Worm (Caenorhabditis elegans) whole organism, late embryonic: ENCODE measurements around the gene C05B5.16.

Experiments
- C38D4.7 ChIP-seq: fragments of 200-800 bp; sonication (Bioruptor generic); optimal IDR thresholded peaks from 2 replicates; lab custom pipeline; 2018; ENCODE audit warnings: mild to moderate bottlenecking, missing genetic modification characterization, moderate library complexity, missing compliant biosample characterization
- T23F11.4 ChIP-seq: fragments of 200-800 bp; sonication (Bioruptor generic); optimal IDR thresholded peaks from 2 replicates; lab custom pipeline; 2018; ENCODE audit warnings: mild to moderate bottlenecking, missing genetic modification characterization, missing compliant biosample characterization
- tbx-7 ChIP-seq: sonication (generic microtip); optimal IDR thresholded peaks from 2 replicates; lab custom pipeline; 2016; ENCODE audit warnings: missing genotype, missing genetic modification characterization, missing compliant biosample characterization

DNA sequence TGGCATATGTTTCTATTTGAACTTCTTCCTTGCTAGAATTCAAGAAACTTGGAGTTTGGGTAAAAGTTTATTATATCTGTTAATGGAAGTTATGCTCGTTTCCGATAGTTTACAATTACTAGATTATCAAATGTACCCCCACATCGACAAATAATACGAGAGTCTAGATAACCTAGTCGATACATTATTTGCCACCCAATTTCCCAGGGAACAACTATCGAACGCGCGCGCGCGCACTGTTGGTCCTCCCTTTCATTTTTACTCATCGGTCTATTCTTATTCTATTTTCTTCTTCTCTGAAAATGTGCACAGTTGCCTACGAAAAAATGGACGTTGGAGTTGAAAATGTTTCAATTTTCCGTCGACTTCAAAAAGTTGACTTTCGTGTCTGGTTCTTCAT is 48.3 kb downstream of the C05B5.16 start, which contains the start of gene T16G12.13:
- no peak for TF ChIP-seq C38D4.7
- TF ChIP-seq T23F11.4: no peak
- no peak for TF ChIP-seq tbx-7 (tag; lab: Kevin White, UChicago)
